Fruit fly (Drosophila melanogaster): Measurements from ENCODE around the gene CG8353.
A peak's percentile ranks its signal among the peaks of the same experiment; 100 is the strongest.

CG8353 gene

DNA sequence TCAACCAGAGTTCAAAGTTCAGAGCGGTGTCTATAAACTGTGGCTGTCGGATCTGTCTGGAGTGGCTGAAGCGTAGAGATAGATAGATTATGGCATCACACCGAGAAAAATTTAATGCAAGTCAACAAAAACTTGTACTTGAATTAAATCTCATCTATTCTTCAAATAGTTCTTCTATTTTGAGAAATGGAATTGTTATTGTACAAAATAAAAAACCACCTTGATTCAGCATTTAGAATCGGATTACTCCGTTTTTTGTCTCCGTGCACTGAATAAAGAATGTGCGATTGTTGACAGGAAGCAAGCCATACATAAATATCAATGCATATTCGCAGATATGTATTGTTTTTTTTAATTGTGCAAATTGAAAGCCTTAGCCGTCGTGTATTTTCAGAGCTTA lies 15.8 kb downstream of the CG8353 start (continued):
- TF ChIP-seq CG8944 (GFP tag; optimal IDR thresholded peaks at IDR 0.05): no peak
- TF ChIP-seq bbx (GFP tag; IDR thresholded peaks at IDR 0.05; ENCODE audit: partially characterized antibody): no peak
- no peak for TF ChIP-seq NFAT (GFP tag; IDR thresholded peaks at IDR 0.05)
- no peak for TF ChIP-seq wek (GFP tag; optimal IDR thresholded peaks at IDR 0.05)
- 0 out of 3 replicates have a peak, but pooled peaks have one; percentile 20 for TF ChIP-seq Dbx (GFP tag; IDR thresholded peaks at IDR 0.05)
- TF ChIP-seq croc (GFP tag; conservative IDR thresholded peaks at IDR 0.05): no peak
- no peak for TF ChIP-seq CG8359 (GFP tag; optimal IDR thresholded peaks at IDR 0.05; ENCODE audit: borderline replicate concordance)
- TF ChIP-seq nmo (GFP tag; optimal IDR thresholded peaks at IDR 0.05): peak; percentile 32
- no peak for TF ChIP-seq Hey (tag; optimal IDR thresholded peaks at IDR 0.05)
- peak; percentile 43; the same call in 1 of the 2 replicates for TF ChIP-seq CG10959 (GFP tag; IDR thresholded peaks at IDR 0.05)
- TF ChIP-seq CG13894 (tag; optimal IDR thresholded peaks at IDR 0.05): no peak
- no peak for TF ChIP-seq CG9437 (GFP tag; optimal IDR thresholded peaks at IDR 0.05)
- 0 out of 2 replicates have a peak, but pooled peaks have one; percentile 22 for TF ChIP-seq CG1024 (GFP tag; IDR thresholded peaks at IDR 0.05)
- no peak for TF ChIP-seq CG12071 (GFP tag; optimal IDR thresholded peaks at IDR 0.05)
- TF ChIP-seq Fer3 (tag; optimal IDR thresholded peaks at IDR 0.05): no peak
- no peak for TF ChIP-seq CG12155 (GFP tag; optimal IDR thresholded peaks at IDR 0.05)
- TF ChIP-seq pum (GFP tag; optimal IDR thresholded peaks at IDR 0.05): no peak
- TF ChIP-seq CG17361 (GFP tag; IDR thresholded peaks at IDR 0.05): no peak
- no peak for TF ChIP-seq NC2α (GFP tag; optimal IDR thresholded peaks at IDR 0.05)
- peak; percentile 2 for TF ChIP-seq Six4 (GFP tag; optimal IDR thresholded peaks at IDR 0.05)
- TF ChIP-seq grau (tag; optimal IDR thresholded peaks at IDR 0.05): peak; percentile 35
- TF ChIP-seq CG13123 (GFP tag; optimal IDR thresholded peaks at IDR 0.05): no peak
- TF ChIP-seq gcm2 (GFP tag; optimal IDR thresholded peaks at IDR 0.05): no peak
- no peak for TF ChIP-seq NC2β (GFP tag; optimal IDR thresholded peaks at IDR 0.05)
- no peak for TF ChIP-seq tap (tag; optimal IDR thresholded peaks at IDR 0.05)
- TF ChIP-seq CG7372 (GFP tag; IDR thresholded peaks at IDR 0.05): no peak
- TF ChIP-seq ranshi (GFP tag; IDR thresholded peaks at IDR 0.05): no peak
- TF ChIP-seq Eip74EF (GFP tag; optimal IDR thresholded peaks at IDR 0.05): peak in 1 of 2 experiments; percentile 11
- no peak for TF ChIP-seq Adf1 (GFP tag; IDR thresholded peaks at IDR 0.05)
- no peak for TF ChIP-seq CG5180 (GFP tag; optimal IDR thresholded peaks at IDR 0.05)
- peak in 1 of 2 experiments; percentile 15 for TF ChIP-seq bsh (GFP tag; optimal IDR thresholded peaks at IDR 0.05)
- TF ChIP-seq sd (tag; optimal IDR thresholded peaks at IDR 0.05): no peak
- no peak for TF ChIP-seq CG15011 (GFP tag; optimal IDR thresholded peaks at IDR 0.05)
- TF ChIP-seq CrebB (tag; optimal IDR thresholded peaks at IDR 0.05): no peak
- TF ChIP-seq az2 (GFP tag; optimal IDR thresholded peaks at IDR 0.05): no peak
- TF ChIP-seq Pdp1 (GFP tag; optimal IDR thresholded peaks at IDR 0.05): peak in 1 of 2 experiments; percentile 76
- TF ChIP-seq CG6791 (GFP tag; IDR thresholded peaks at IDR 0.05; ENCODE audit: partially characterized antibody): no peak
- no peak for TF ChIP-seq CG11696 (GFP tag; IDR thresholded peaks at IDR 0.05)
- no peak for TF ChIP-seq MTF-1 (GFP tag; optimal IDR thresholded peaks at IDR 0.05; ENCODE audit: borderline replicate concordance)
- TF ChIP-seq CG31224 (GFP tag; IDR thresholded peaks at IDR 0.05): no peak
- no peak for TF ChIP-seq hb (GFP tag; IDR thresholded peaks at IDR 0.05; ENCODE audit: partially characterized antibody)
- TF ChIP-seq CG8388 (GFP tag; optimal IDR thresholded peaks at IDR 0.05): peak; percentile 7
- TF ChIP-seq CG16779 (GFP tag; IDR thresholded peaks at IDR 0.05): no peak
- TF ChIP-seq CG17186 (GFP tag; optimal IDR thresholded peaks at IDR 0.05): no peak
- peak; percentile 56 for TF ChIP-seq gem (tag; optimal IDR thresholded peaks at IDR 0.05)
- TF ChIP-seq zen (tag; optimal IDR thresholded peaks at IDR 0.05): no peak
- TF ChIP-seq Gsc (GFP tag; IDR thresholded peaks at IDR 0.05): no peak
- peak; percentile 33; the same call in 1 of the 2 replicates for TF ChIP-seq esg (GFP tag; conservative IDR thresholded peaks at IDR 0.05)
- no peak for TF ChIP-seq ci (GFP tag; IDR thresholded peaks at IDR 0.05)
- no peak for TF ChIP-seq sr (GFP tag; IDR thresholded peaks at IDR 0.05)

Measured in whole organism, embryonic.